Worm (Caenorhabditis elegans) whole organism, L3 larva: Measurements from ENCODE around the gene DH11.5.

Experiments
- R02D3.7 ChIP-seq: fragments of 150-350 bp; optimal IDR thresholded peaks from 2 replicates; lab custom pipeline; 2014; ENCODE audit warnings: missing biosample characterization, missing genetic modification characterization
- ZK546.5 ChIP-seq: sonication (generic microtip); optimal IDR thresholded peaks from 2 replicates; lab custom pipeline; 2017; ENCODE audit warnings: missing biosample characterization, missing genetic modification characterization
- aly-2 ChIP-seq: fragments of 150-350 bp; optimal IDR thresholded peaks from 2 replicates; lab custom pipeline; 2014; ENCODE audit warnings: missing biosample characterization, missing genetic modification characterization
- ama-1 ChIP-seq: fragments of 150-350 bp; optimal IDR thresholded peaks from 2 replicates; lab custom pipeline; 2018
- ceh-16 ChIP-seq: sonication (generic microtip); optimal IDR thresholded peaks from 2 replicates; lab custom pipeline; 2017; ENCODE audit warnings: missing biosample characterization, missing genetic modification characterization
- ceh-28 ChIP-seq: fragments of 150-350 bp; optimal IDR thresholded peaks from 2 replicates; lab custom pipeline; 2014; ENCODE audit warnings: missing biosample characterization, missing genetic modification reagents, missing genetic modification characterization
- ceh-82 ChIP-seq: fragments of 150-350 bp; optimal IDR thresholded peaks from 2 replicates; lab custom pipeline; 2014; ENCODE audit warnings: missing biosample characterization, missing genetic modification characterization
- ceh-9 ChIP-seq: sonication (generic microtip); optimal IDR thresholded peaks from 2 replicates; lab custom pipeline; 2018; ENCODE audit warnings: missing biosample characterization, missing genetic modification characterization
- daf-12 ChIP-seq: fragments of 150-350 bp; optimal IDR thresholded peaks from 2 replicates; lab custom pipeline; 2014; ENCODE audit warnings: missing biosample characterization, missing genetic modification reagents, missing genetic modification characterization
- egl-27 ChIP-seq: sonication (generic microtip); optimal IDR thresholded peaks from 4 replicates; lab custom pipeline; 2017; ENCODE audit warnings: missing biosample characterization, missing genetic modification reagents, missing genetic modification characterization
- egl-5 ChIP-seq: fragments of 150-350 bp; optimal IDR thresholded peaks from 2 replicates; lab custom pipeline; 2017; ENCODE audit warnings: missing biosample characterization, missing genetic modification reagents, missing genetic modification characterization, inconsistent platforms
- elt-1 ChIP-seq: fragments of 150-350 bp; optimal IDR thresholded peaks from 2 replicates; lab custom pipeline; 2014; ENCODE audit warnings: missing biosample characterization, missing genetic modification characterization
- elt-2 ChIP-seq: sonication (generic microtip); optimal IDR thresholded peaks from 2 replicates; lab custom pipeline; 2016; ENCODE audit warnings: missing genetic modification reagents, mild to moderate bottlenecking, missing genetic modification characterization, missing compliant biosample characterization
- elt-3 ChIP-seq, 3 experiments: fragments of 150-350 bp in 1 of 3; sonication (generic microtip) in 2 of 3; optimal IDR thresholded peaks; 2 replicates in 2 of 3; 4 replicates in 1 of 3; lab custom pipeline; 2014 to 2017; ENCODE audit warnings: missing biosample characterization in 3 of 3, missing genetic modification characterization in 3 of 3
- fkh-10 ChIP-seq: sonication (generic microtip); optimal IDR thresholded peaks from 2 replicates; lab custom pipeline; 2017; ENCODE audit warnings: missing biosample characterization, missing genetic modification reagents, missing genetic modification characterization
- fos-1 ChIP-seq: fragments of 150-350 bp; optimal IDR thresholded peaks from 2 replicates; lab custom pipeline; 2014; ENCODE audit warnings: missing biosample characterization, missing genetic modification characterization
- jun-1 ChIP-seq: fragments of 150-350 bp; optimal IDR thresholded peaks from 2 replicates; lab custom pipeline; 2014; ENCODE audit warnings: missing biosample characterization, missing genetic modification reagents, missing genetic modification characterization
- lin-15B ChIP-seq: fragments of 150-350 bp; optimal IDR thresholded peaks from 2 replicates; lab custom pipeline; 2014; ENCODE audit warnings: missing biosample characterization, missing genetic modification characterization
- mdl-1 ChIP-seq: fragments of 150-350 bp; optimal IDR thresholded peaks from 2 replicates; lab custom pipeline; 2014; ENCODE audit warnings: missing biosample characterization, missing genetic modification characterization
- mml-1 ChIP-seq: fragments of 150-350 bp; sonication (generic microtip); optimal IDR thresholded peaks from 3 replicates; lab custom pipeline; 2014; ENCODE audit warnings: missing biosample characterization, missing genetic modification characterization
- nfya-1 ChIP-seq: sonication (generic microtip); optimal IDR thresholded peaks from 2 replicates; lab custom pipeline; 2017; ENCODE audit warnings: missing genetic modification characterization, mild to moderate bottlenecking, missing compliant biosample characterization, antibody characterized with exemption, moderate library complexity; ENCODE audit not compliant: insufficient read depth
- nhr-11 ChIP-seq: fragments of 150-350 bp; optimal IDR thresholded peaks from 2 replicates; lab custom pipeline; 2014; ENCODE audit warnings: missing biosample characterization, missing genetic modification characterization
- nhr-23 ChIP-seq: fragments of 150-350 bp; optimal IDR thresholded peaks from 2 replicates; lab custom pipeline; 2014; ENCODE audit warnings: missing biosample characterization, missing genetic modification reagents, missing genetic modification characterization
- nhr-237 ChIP-seq: fragments of 150-350 bp; optimal IDR thresholded peaks from 2 replicates; lab custom pipeline; 2014; ENCODE audit warnings: missing biosample characterization, missing genetic modification characterization
- nhr-25 ChIP-seq: sonication (generic microtip); optimal IDR thresholded peaks from 2 replicates; lab custom pipeline; 2017; ENCODE audit warnings: missing biosample characterization, missing genetic modification characterization
- nhr-28 ChIP-seq: fragments of 150-350 bp; optimal IDR thresholded peaks from 2 replicates; lab custom pipeline; 2014; ENCODE audit warnings: missing biosample characterization, missing genetic modification characterization
- nhr-43 ChIP-seq: sonication (generic microtip); optimal IDR thresholded peaks from 2 replicates; lab custom pipeline; 2016; ENCODE audit warnings: mild to moderate bottlenecking, missing genetic modification characterization, missing compliant biosample characterization; ENCODE audit not compliant: poor library complexity, severe bottlenecking
- nhr-67 ChIP-seq: fragments of 150-350 bp; optimal IDR thresholded peaks from 2 replicates; lab custom pipeline; 2014; ENCODE audit warnings: missing biosample characterization, missing genetic modification characterization
- nhr-77 ChIP-seq: fragments of 150-350 bp; optimal IDR thresholded peaks from 2 replicates; lab custom pipeline; 2014; ENCODE audit warnings: missing biosample characterization, missing genetic modification characterization
- pha-4 ChIP-seq: fragments of 150-350 bp; optimal IDR thresholded peaks from 2 replicates; lab custom pipeline; 2014; ENCODE audit warnings: missing biosample characterization, missing genetic modification reagents, missing genetic modification characterization
- pqm-1 ChIP-seq: fragments of 150-350 bp; optimal IDR thresholded peaks from 2 replicates; lab custom pipeline; 2017; ENCODE audit warnings: missing biosample characterization, missing genetic modification characterization, inconsistent platforms
- sea-2 ChIP-seq: fragments of 150-350 bp; sonication (generic microtip); optimal IDR thresholded peaks from 4 replicates; lab custom pipeline; 2014; ENCODE audit warnings: missing biosample characterization, missing genetic modification reagents, missing genetic modification characterization
- skn-1 ChIP-seq: fragments of 150-350 bp; optimal IDR thresholded peaks from 2 replicates; lab custom pipeline; 2014; ENCODE audit warnings: missing biosample characterization, missing genetic modification characterization
- snpc-4 ChIP-seq: fragments of 150-350 bp; optimal IDR thresholded peaks from 2 replicates; lab custom pipeline; 2014; ENCODE audit warnings: missing biosample characterization, missing genetic modification characterization
- unc-39 ChIP-seq: sonication (generic microtip); optimal IDR thresholded peaks from 4 replicates; lab custom pipeline; 2017; ENCODE audit warnings: missing biosample characterization, missing genetic modification characterization
- unc-62 ChIP-seq: fragments of 150-350 bp; sonication (generic microtip); optimal IDR thresholded peaks from 4 replicates; lab custom pipeline; 2014; ENCODE audit warnings: missing biosample characterization, missing genetic modification reagents, missing genetic modification characterization
- ztf-11 ChIP-seq: fragments of 150-350 bp; optimal IDR thresholded peaks from 2 replicates; lab custom pipeline; 2014; ENCODE audit warnings: missing biosample characterization, missing genetic modification characterization

The DH11.5 gene

DNA sequence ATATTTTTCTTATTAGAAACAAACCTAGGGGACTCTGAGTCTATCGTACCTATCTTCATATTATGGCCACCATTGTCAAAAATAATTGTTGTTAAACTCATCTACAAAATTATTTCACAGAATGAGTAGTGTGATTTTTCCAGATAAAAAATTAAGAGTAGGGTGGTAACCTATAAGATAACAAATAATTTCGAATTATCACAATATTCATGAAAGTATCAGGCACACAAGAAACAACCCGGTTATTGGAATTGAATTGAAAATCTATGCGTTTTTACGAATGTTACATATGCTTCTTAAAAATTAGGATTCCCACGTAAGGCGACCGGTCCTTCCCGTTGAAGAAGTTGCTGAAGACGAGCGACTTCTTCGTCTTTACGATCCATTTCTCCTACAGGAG lies 60.8 kb downstream of the DH11.5 start, which contains the start of gene arp-6:
TSS of gene arp-6 (minus strand) at position 101 of the 400 bp plus-strand sequence.
- TF ChIP-seq sea-2 (GFP tag; lab: Kevin White, UChicago) (no peak), ceh-16 (tag; lab: Kevin White, UChicago) (no peak), nfya-1 (tag; lab: Kevin White, UChicago) (no peak), pqm-1 (tag; lab: Kevin White, UChicago) (no peak), ztf-11 (tag; lab: Kevin White, UChicago) (no peak), nhr-28 (no peak), aly-2 (tag; lab: Kevin White, UChicago) (no peak), ceh-9 (tag; lab: Kevin White, UChicago) (no peak), unc-39 (no peak), ama-1 (no peak), pha-4 (tag; lab: Kevin White, UChicago) (no peak), nhr-25 (tag; lab: Kevin White, UChicago) (no peak), nhr-11 (tag; lab: Kevin White, UChicago) (no peak), jun-1 (tag; lab: Kevin White, UChicago) (no peak), fos-1 (no peak), nhr-77 (tag; lab: Kevin White, UChicago) (no peak), mml-1 (tag; lab: Kevin White, UChicago) (no peak)
- TF ChIP-seq, all 47 proteins: peak for 0

DNA sequence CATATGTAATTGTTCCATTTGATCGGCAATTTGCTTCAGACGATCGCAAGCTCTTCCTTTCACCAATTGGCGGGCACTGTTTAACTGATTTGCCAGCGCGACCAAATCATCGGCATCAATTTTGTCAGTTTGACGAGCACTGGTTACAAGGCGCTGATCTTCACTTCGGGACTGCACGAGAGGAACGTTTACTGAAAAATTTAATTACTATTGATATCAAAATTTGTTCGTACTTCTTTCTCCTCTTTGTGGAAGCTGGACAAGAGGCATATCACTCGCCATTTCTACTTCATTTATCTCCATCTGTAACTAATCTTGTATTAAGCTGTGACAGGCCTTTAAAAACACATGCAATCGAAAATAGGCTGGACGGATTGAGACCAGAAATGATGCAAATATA lies 61.5 kb downstream of the DH11.5 start, which contains the start of gene C08B11.9:
TSS of gene C08B11.9 (minus strand) at position 307 of the 400 bp plus-strand sequence.
- no peak for TF ChIP-seq mml-1 (tag; lab: Kevin White, UChicago)
- TF ChIP-seq pha-4 (tag; lab: Kevin White, UChicago) = no peak
- no peak for TF ChIP-seq unc-62
- TF ChIP-seq skn-1 = no peak
- TF ChIP-seq lin-15B (tag; lab: Kevin White, UChicago) = no peak
- no peak for TF ChIP-seq egl-5
- TF ChIP-seq sea-2 (GFP tag; lab: Kevin White, UChicago) = no peak
- no peak for TF ChIP-seq mdl-1 (tag; lab: Kevin White, UChicago)
- no peak for TF ChIP-seq unc-39
- no peak for TF ChIP-seq ceh-82 (tag; lab: Kevin White, UChicago)
- TF ChIP-seq nhr-11 (tag; lab: Kevin White, UChicago) = no peak
- no peak for TF ChIP-seq nhr-67
- TF ChIP-seq ztf-11 (tag; lab: Kevin White, UChicago) = no peak
- no peak for TF ChIP-seq jun-1 (tag; lab: Kevin White, UChicago)

DNA sequence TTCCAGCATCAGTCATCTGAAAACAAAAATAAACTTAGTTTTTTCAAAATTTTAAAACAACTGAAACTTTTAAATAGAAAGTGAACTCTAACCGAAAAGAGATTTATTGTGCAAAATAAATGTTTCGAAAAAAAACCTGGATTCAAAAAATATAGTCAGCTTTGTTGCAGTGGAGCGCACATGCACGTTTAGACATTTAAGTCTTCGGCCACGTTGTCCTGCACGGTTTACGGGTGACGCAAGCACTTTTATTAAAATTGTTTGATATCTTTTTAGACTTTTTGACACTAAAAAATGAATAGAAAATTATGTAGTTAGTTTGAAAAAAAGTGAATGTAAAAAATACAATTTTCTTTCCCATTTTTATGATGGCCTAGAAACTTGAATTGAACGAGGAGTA lies 63.0 kb downstream of the DH11.5 start, which contains the start of the genes ubh-4 and algn-6:
TSS of gene ubh-4 (minus strand) at position 182 of the 400 bp plus-strand sequence.
TSS of gene algn-6 (plus strand) at position 387 of the 400 bp plus-strand sequence.
- TF ChIP-seq elt-2 (tag; lab: Kevin White, UChicago) (peak; percentile 34), snpc-4 (tag; lab: Kevin White, UChicago) (peak; percentile 75), pqm-1 (tag; lab: Kevin White, UChicago) (peak; percentile 15), skn-1 (no peak), nhr-43 (tag; lab: Kevin White, UChicago) (peak; percentile 75), ceh-28 (no peak), elt-3 (tag; optimal IDR thresholded peaks at IDR 0.05; lab: Kevin White, UChicago) (no peak), jun-1 (tag; lab: Kevin White, UChicago) (no peak), nfya-1 (tag; lab: Kevin White, UChicago) (peak; percentile 72), nhr-25 (tag; lab: Kevin White, UChicago) (peak; percentile 43), ceh-9 (tag; lab: Kevin White, UChicago) (no peak), nhr-23 (tag; lab: Kevin White, UChicago) (peak; percentile 50), pha-4 (tag; lab: Kevin White, UChicago) (peak; percentile 78), nhr-77 (tag; lab: Kevin White, UChicago) (no peak), lin-15B (tag; lab: Kevin White, UChicago) (peak; percentile 89)

- TF ChIP-seq fkh-10 (GFP tag; lab: Kevin White, UChicago) = no peak
- peak; percentile 79 for TF ChIP-seq pha-4 (tag; lab: Kevin White, UChicago)
- no peak for TF ChIP-seq nhr-25 (tag; lab: Kevin White, UChicago)
- no peak for TF ChIP-seq R02D3.7 (tag; lab: Kevin White, UChicago)
- no peak for TF ChIP-seq fos-1
- no peak for TF ChIP-seq elt-1 (tag; lab: Kevin White, UChicago)
- peak; percentile 84 for TF ChIP-seq lin-15B (tag; lab: Kevin White, UChicago)
- no peak for TF ChIP-seq daf-12 (tag; lab: Kevin White, UChicago)
- no peak for TF ChIP-seq ceh-16 (tag; lab: Kevin White, UChicago)
- TF ChIP-seq sea-2 (GFP tag; lab: Kevin White, UChicago) = no peak
- TF ChIP-seq ZK546.5 = no peak
- TF ChIP-seq egl-5 = peak; percentile 26
- TF ChIP-seq snpc-4 (tag; lab: Kevin White, UChicago) = peak; percentile 29
- peak; percentile 28 for TF ChIP-seq nhr-23 (tag; lab: Kevin White, UChicago)
- TF ChIP-seq aly-2 (tag; lab: Kevin White, UChicago) = no peak
- TF ChIP-seq nhr-237 (tag; lab: Kevin White, UChicago) = no peak
- no peak for TF ChIP-seq nhr-43 (tag; lab: Kevin White, UChicago)
- TF ChIP-seq nfya-1 (tag; lab: Kevin White, UChicago) = peak; percentile 53
- TF ChIP-seq ama-1 = no peak
- no peak for TF ChIP-seq skn-1
- no peak for TF ChIP-seq egl-27 (tag; lab: Kevin White, UChicago)
Observed at ce11 chrII:8041642-8042041, 65.2 kb downstream of the DH11.5 start.
